Worm (Caenorhabditis elegans): Measurements from ENCODE around the gene F23B12.7.

ce11 chrV:14474099-14474498 lies 24.6 kb downstream of the F23B12.7 start, which contains the start of gene clec-56:
- TF ChIP-seq snpc-4 (tag; optimal IDR thresholded peaks at IDR 0.05) (no peak), nhr-76 (tag; optimal IDR thresholded peaks at IDR 0.05) (no peak), nhr-28 (tag; optimal IDR thresholded peaks at IDR 0.05) (no peak), tbx-2 (tag; optimal IDR thresholded peaks at IDR 0.05) (no peak), hmg-11 (tag; optimal IDR thresholded peaks at IDR 0.05) (no peak), ceh-82 (tag; optimal IDR thresholded peaks at IDR 0.05) (no peak), aly-2 (tag; optimal IDR thresholded peaks at IDR 0.05) (no peak), nhr-11 (tag; optimal IDR thresholded peaks at IDR 0.05) (no peak), R02D3.7 (tag; optimal IDR thresholded peaks at IDR 0.05) (no peak), ceh-9 (tag; optimal IDR thresholded peaks at IDR 0.05) (no peak)
